Worm (Caenorhabditis elegans) whole organism, late embryonic: Measurements from ENCODE around the gene F18A12.7.

Source experiments
- ama-1 ChIP-seq: fragments of 150-350 bp; optimal IDR thresholded peaks from 2 replicates; lab custom pipeline; 2014
- hlh-15 ChIP-seq: sonication (generic microtip); optimal IDR thresholded peaks from 2 replicates; lab custom pipeline; 2016; ENCODE audit warnings: missing genetic modification characterization, missing compliant biosample characterization
- nhr-11 ChIP-seq: fragments of 150-350 bp; optimal IDR thresholded peaks from 2 replicates; lab custom pipeline; 2014; ENCODE audit warnings: missing biosample characterization, missing genetic modification characterization

- no peak for TF ChIP-seq nhr-11 (tag; lab: Kevin White, UChicago)
- TF ChIP-seq ama-1 (lab: Kevin White, UChicago), result no peak
- TF ChIP-seq hlh-15, result no peak
Measured at ce11 chrII:3368097-3368496, 46.2 kb downstream of the F18A12.7 start, which contains the start of gene Y49F6C.7.
